Worm (Caenorhabditis elegans) whole organism, late embryonic: ENCODE results near the gene rbm-26.

Experiments used
- C08G9.2 ChIP-seq: sonication (generic microtip); optimal IDR thresholded peaks from 2 replicates; lab custom pipeline; 2016; ENCODE audit warnings: mild to moderate bottlenecking, missing genetic modification characterization, moderate library complexity, missing compliant biosample characterization
- C38D4.7 ChIP-seq: fragments of 200-800 bp; sonication (Bioruptor generic); optimal IDR thresholded peaks from 2 replicates; lab custom pipeline; 2018; ENCODE audit warnings: mild to moderate bottlenecking, missing genetic modification characterization, moderate library complexity, missing compliant biosample characterization
- F13H6.1 ChIP-seq: sonication (generic microtip); optimal IDR thresholded peaks from 2 replicates; lab custom pipeline; 2016; ENCODE audit warnings: missing genetic modification characterization, missing compliant biosample characterization
- K02D7.2 ChIP-seq: sonication (generic microtip); optimal IDR thresholded peaks from 2 replicates; lab custom pipeline; 2017; ENCODE audit warnings: mild to moderate bottlenecking, missing genetic modification characterization, missing compliant biosample characterization
- K09A11.1 ChIP-seq: sonication (generic microtip); optimal IDR thresholded peaks from 2 replicates; lab custom pipeline; 2017; ENCODE audit warnings: antibody characterized with exemption, mild to moderate bottlenecking, missing genetic modification characterization, missing compliant biosample characterization; ENCODE audit not compliant: insufficient read depth
- T23F11.4 ChIP-seq: fragments of 200-800 bp; sonication (Bioruptor generic); optimal IDR thresholded peaks from 2 replicates; lab custom pipeline; 2018; ENCODE audit warnings: mild to moderate bottlenecking, missing genetic modification characterization, missing compliant biosample characterization
- ceh-14 ChIP-seq: sonication (generic microtip); optimal IDR thresholded peaks from 2 replicates; lab custom pipeline; 2016; ENCODE audit warnings: missing genotype, missing genetic modification characterization, missing compliant biosample characterization
- ceh-19 ChIP-seq: fragments of 200-800 bp; sonication (Bioruptor generic); optimal IDR thresholded peaks from 2 replicates; lab custom pipeline; 2018; ENCODE audit warnings: mild to moderate bottlenecking, missing genetic modification characterization, missing compliant biosample characterization
- ceh-2 ChIP-seq: sonication (generic microtip); optimal IDR thresholded peaks from 2 replicates; lab custom pipeline; 2016; ENCODE audit warnings: missing genotype, missing genetic modification characterization, missing compliant biosample characterization
- ceh-31 ChIP-seq: sonication (generic microtip); optimal IDR thresholded peaks from 2 replicates; lab custom pipeline; 2016; ENCODE audit warnings: missing genetic modification characterization, missing compliant biosample characterization
- ceh-34 ChIP-seq: sonication (generic microtip); optimal IDR thresholded peaks from 2 replicates; lab custom pipeline; 2016; ENCODE audit warnings: mild to moderate bottlenecking, missing genetic modification characterization, missing compliant biosample characterization
- ceh-48 ChIP-seq: sonication (generic microtip); optimal IDR thresholded peaks from 2 replicates; lab custom pipeline; 2016; ENCODE audit warnings: missing genetic modification characterization, inconsistent platforms, missing compliant biosample characterization
- che-1 ChIP-seq: sonication (generic microtip); optimal IDR thresholded peaks from 2 replicates; lab custom pipeline; 2016; ENCODE audit warnings: mild to moderate bottlenecking, missing genetic modification characterization, missing compliant biosample characterization
- elt-2 ChIP-seq: sonication (generic microtip); optimal IDR thresholded peaks from 2 replicates; lab custom pipeline; 2016; ENCODE audit warnings: missing genetic modification reagents, missing genetic modification characterization, missing compliant biosample characterization
- ets-4 ChIP-seq: sonication (generic microtip); optimal IDR thresholded peaks from 2 replicates; lab custom pipeline; 2016; ENCODE audit warnings: missing genetic modification characterization, missing compliant biosample characterization
- fax-1 ChIP-seq: sonication (generic microtip); optimal IDR thresholded peaks from 2 replicates; lab custom pipeline; 2016; ENCODE audit warnings: missing genotype, missing genetic modification characterization, missing compliant biosample characterization
- fkh-10 ChIP-seq: fragments of 150-350 bp; optimal IDR thresholded peaks from 2 replicates; lab custom pipeline; 2014; ENCODE audit warnings: missing biosample characterization, missing genetic modification reagents, missing genetic modification characterization
- fkh-6 ChIP-seq: sonication (generic microtip); optimal IDR thresholded peaks from 2 replicates; lab custom pipeline; 2016; ENCODE audit warnings: missing genetic modification characterization, missing compliant biosample characterization
- hlh-15 ChIP-seq: sonication (generic microtip); optimal IDR thresholded peaks from 2 replicates; lab custom pipeline; 2016; ENCODE audit warnings: missing genetic modification characterization, missing compliant biosample characterization
- hlh-6 ChIP-seq: sonication (generic microtip); optimal IDR thresholded peaks from 2 replicates; lab custom pipeline; 2016; ENCODE audit warnings: missing genotype, missing genetic modification characterization, missing compliant biosample characterization
- hlh-8 ChIP-seq: sonication (generic microtip); optimal IDR thresholded peaks from 2 replicates; lab custom pipeline; 2016; ENCODE audit warnings: missing genotype, missing genetic modification characterization, missing compliant biosample characterization
- madf-2 ChIP-seq: sonication (generic microtip); optimal IDR thresholded peaks from 2 replicates; lab custom pipeline; 2017; ENCODE audit warnings: missing genetic modification characterization, missing compliant biosample characterization
- mec-3 ChIP-seq: sonication (generic microtip); optimal IDR thresholded peaks from 2 replicates; lab custom pipeline; 2016; ENCODE audit warnings: borderline replicate concordance, missing genetic modification characterization, missing compliant biosample characterization
- nfya-1 ChIP-seq: sonication (generic microtip); optimal IDR thresholded peaks from 2 replicates; lab custom pipeline; 2017; ENCODE audit warnings: missing genetic modification characterization, mild to moderate bottlenecking, missing compliant biosample characterization, antibody characterized with exemption, moderate library complexity
- nhr-232 ChIP-seq: sonication (generic microtip); optimal IDR thresholded peaks from 2 replicates; lab custom pipeline; 2016; ENCODE audit warnings: missing genetic modification characterization, missing compliant biosample characterization
- npax-4 ChIP-seq: sonication (generic microtip); optimal IDR thresholded peaks from 2 replicates; lab custom pipeline; 2016; ENCODE audit warnings: missing genetic modification characterization, missing compliant biosample characterization
- odd-2 ChIP-seq: sonication (generic microtip); optimal IDR thresholded peaks from 2 replicates; lab custom pipeline; 2017; ENCODE audit warnings: antibody characterized with exemption, mild to moderate bottlenecking, missing genetic modification characterization, missing compliant biosample characterization
- pha-2 ChIP-seq: sonication (generic microtip); optimal IDR thresholded peaks from 2 replicates; lab custom pipeline; 2017; ENCODE audit warnings: mild to moderate bottlenecking, missing genetic modification characterization, missing compliant biosample characterization
- pqm-1 ChIP-seq: sonication (generic microtip); optimal IDR thresholded peaks from 2 replicates; lab custom pipeline; 2016; ENCODE audit warnings: missing genetic modification characterization, missing compliant biosample characterization
- ref-2 ChIP-seq: sonication (generic microtip); optimal IDR thresholded peaks from 2 replicates; lab custom pipeline; 2016; ENCODE audit warnings: missing genetic modification characterization, missing compliant biosample characterization
- sdc-2 ChIP-seq: sonication (generic microtip); optimal IDR thresholded peaks from 2 replicates; lab custom pipeline; 2016; ENCODE audit warnings: missing genotype, missing genetic modification characterization, missing compliant biosample characterization
- syd-9 ChIP-seq: sonication (generic microtip); optimal IDR thresholded peaks from 2 replicates; lab custom pipeline; 2016; ENCODE audit warnings: mild to moderate bottlenecking, missing genetic modification characterization, moderate library complexity, missing compliant biosample characterization
- tbx-2 ChIP-seq: sonication (generic microtip); optimal IDR thresholded peaks from 2 replicates; lab custom pipeline; 2016; ENCODE audit warnings: missing genetic modification characterization, missing compliant biosample characterization
- unc-42 ChIP-seq: sonication (generic microtip); optimal IDR thresholded peaks from 2 replicates; lab custom pipeline; 2016; ENCODE audit warnings: missing genotype, missing genetic modification characterization, missing compliant biosample characterization
- unc-55 ChIP-seq: sonication (generic microtip); optimal IDR thresholded peaks from 2 replicates; lab custom pipeline; 2017; ENCODE audit warnings: missing biosample characterization, missing genetic modification reagents, missing genetic modification characterization
- unc-86 ChIP-seq: sonication (generic microtip); optimal IDR thresholded peaks from 2 replicates; lab custom pipeline; 2016; ENCODE audit warnings: missing genetic modification characterization, missing compliant biosample characterization
- zip-5 ChIP-seq: sonication (generic microtip); optimal IDR thresholded peaks from 2 replicates; lab custom pipeline; 2016; ENCODE audit warnings: missing genetic modification characterization, missing compliant biosample characterization

Gene rbm-26

ce11 chrIII:5718385-5718784 is 7.0 kb downstream of the rbm-26 start:
- no peak for TF ChIP-seq che-1 (tag; lab: Kevin White, UChicago)
- TF ChIP-seq hlh-15 (tag; lab: Kevin White, UChicago), result no peak
- TF ChIP-seq F13H6.1 (tag; lab: Kevin White, UChicago), result no peak
- TF ChIP-seq tbx-2 (tag; lab: Kevin White, UChicago), result peak; percentile 17
- TF ChIP-seq madf-2, result no peak
- TF ChIP-seq, all 69 proteins: peak for 1

- no peak for TF ChIP-seq unc-86
- peak; percentile 20 for TF ChIP-seq ceh-34 (tag; lab: Kevin White, UChicago)
Observed at ce11 chrIII:5719105-5719831, 7.9 kb downstream of the rbm-26 start.

- TF ChIP-seq fax-1 (tag; lab: Kevin White, UChicago) (no peak), C38D4.7 (GFP tag; lab: Kevin White, UChicago) (no peak), pqm-1 (tag; lab: Kevin White, UChicago) (no peak), ceh-19 (GFP tag; lab: Kevin White, UChicago) (no peak)
- TF ChIP-seq, all 69 proteins: peak for 0
Observed at ce11 chrIII:5719832-5720194, 8.5 kb downstream of the rbm-26 start.

- TF ChIP-seq unc-42 (tag; lab: Kevin White, UChicago) (peak; percentile 99), elt-2 (no peak), nhr-232 (tag; lab: Kevin White, UChicago) (no peak), ets-4 (tag; lab: Kevin White, UChicago) (no peak), pqm-1 (tag; lab: Kevin White, UChicago) (no peak), F13H6.1 (tag; lab: Kevin White, UChicago) (no peak), tbx-2 (tag; lab: Kevin White, UChicago) (peak; percentile 24), fkh-10 (GFP tag; lab: Kevin White, UChicago) (no peak), odd-2 (tag; lab: Kevin White, UChicago) (no peak), npax-4 (tag; lab: Kevin White, UChicago) (no peak), ceh-14 (tag; lab: Kevin White, UChicago) (peak; percentile 44), ref-2 (peak; percentile 42), hlh-15 (tag; lab: Kevin White, UChicago) (no peak), ceh-2 (tag; lab: Kevin White, UChicago) (no peak), ceh-31 (tag; lab: Kevin White, UChicago) (peak; percentile 51)
Observed at ce11 chrIII:5720266-5721019, 9.1 kb downstream of the rbm-26 start.

ce11 chrIII:5721488-5721887 is 10.1 kb downstream of the rbm-26 start:
- no peak for TF ChIP-seq K09A11.1
- no peak for TF ChIP-seq fax-1 (tag; lab: Kevin White, UChicago)
- TF ChIP-seq hlh-15 (tag; lab: Kevin White, UChicago), result no peak
- TF ChIP-seq unc-55 (GFP tag; lab: Kevin White, UChicago), result peak; percentile 72
- peak; percentile 3 for TF ChIP-seq nfya-1
- TF ChIP-seq syd-9 (tag; lab: Kevin White, UChicago), result no peak

ce11 chrIII:5721888-5722287 is 10.5 kb downstream of the rbm-26 start:
- no peak for TF ChIP-seq K02D7.2 (tag; lab: Kevin White, UChicago)
- peak; percentile 87 for TF ChIP-seq elt-2
- TF ChIP-seq zip-5 (tag; lab: Kevin White, UChicago), result peak; percentile 1
- TF ChIP-seq pha-2 (tag; lab: Kevin White, UChicago), result peak; percentile 22
- TF ChIP-seq unc-86, result no peak
- TF ChIP-seq mec-3 (tag; lab: Kevin White, UChicago), result peak; percentile 48
- peak; percentile 47 for TF ChIP-seq ceh-48 (tag; lab: Kevin White, UChicago)
- TF ChIP-seq ceh-31 (tag; lab: Kevin White, UChicago), result peak; percentile 60
- TF ChIP-seq tbx-2 (tag; lab: Kevin White, UChicago), result peak; percentile 8
- peak; percentile 61 for TF ChIP-seq pqm-1 (tag; lab: Kevin White, UChicago)
- TF ChIP-seq unc-42 (tag; lab: Kevin White, UChicago), result peak; percentile 10
- TF ChIP-seq T23F11.4 (GFP tag; lab: Kevin White, UChicago), result no peak
- TF ChIP-seq fkh-6 (tag; lab: Kevin White, UChicago), result no peak
- TF ChIP-seq ref-2, result peak; percentile 72
- peak; percentile 23 for TF ChIP-seq ceh-14 (tag; lab: Kevin White, UChicago)
- TF ChIP-seq sdc-2 (tag; lab: Kevin White, UChicago), result peak; percentile 16
- TF ChIP-seq C08G9.2 (tag; lab: Kevin White, UChicago), result peak; percentile 85
- TF ChIP-seq ets-4 (tag; lab: Kevin White, UChicago), result peak; percentile 94
- TF ChIP-seq hlh-6 (tag; lab: Kevin White, UChicago), result no peak
- peak; percentile 4 for TF ChIP-seq hlh-8 (tag; lab: Kevin White, UChicago)
